Worm (Caenorhabditis elegans) whole organism, L1 larva: ENCODE data around the gene C35C5.9.

Source experiments
- fkh-4 ChIP-seq: sonication (generic microtip); optimal IDR thresholded peaks from 2 replicates; lab custom pipeline; 2016; ENCODE audit warnings: missing compliant biosample characterization, missing genetic modification characterization, borderline replicate concordance
- mdl-1 ChIP-seq, 2 experiments: fragments of 150-350 bp; optimal IDR thresholded peaks; 2 replicates each; lab custom pipeline; 2014 to 2017; ENCODE audit warnings: missing biosample characterization in 2 of 2, missing genetic modification characterization in 2 of 2, inconsistent platforms in 1 of 2
- nhr-12 ChIP-seq: sonication (generic microtip); optimal IDR thresholded peaks from 2 replicates; lab custom pipeline; 2017; ENCODE audit warnings: missing biosample characterization, missing genetic modification characterization
- nhr-77 ChIP-seq: fragments of 150-350 bp; optimal IDR thresholded peaks from 2 replicates; lab custom pipeline; 2014; ENCODE audit warnings: missing biosample characterization, missing genetic modification characterization
- pqm-1 ChIP-seq: sonication (generic microtip); optimal IDR thresholded peaks from 3 replicates; lab custom pipeline; 2017; ENCODE audit warnings: missing biosample characterization, missing genetic modification characterization
- snu-23 ChIP-seq: sonication (generic microtip); optimal IDR thresholded peaks from 2 replicates; lab custom pipeline; 2016; ENCODE audit warnings: missing genetic modification characterization, missing compliant biosample characterization
- unc-130 ChIP-seq: fragments of 150-350 bp; optimal IDR thresholded peaks from 2 replicates; lab custom pipeline; 2017; ENCODE audit warnings: missing biosample characterization, missing genetic modification characterization, inconsistent platforms

ce11 chrX:11499738-11500137 is 36.6 kb upstream of the C35C5.9 start, which contains the start of gene T25C12.3:
- TF ChIP-seq nhr-77 (no peak), snu-23 (GFP tag; lab: Kevin White, UChicago) (no peak), unc-130 (tag; lab: Kevin White, UChicago) (no peak), fkh-4 (no peak), nhr-12 (tag; lab: Kevin White, UChicago) (no peak), mdl-1 (tag; optimal IDR thresholded peaks at IDR 0.05; lab: Kevin White, UChicago) (no peak), pqm-1 (tag; lab: Kevin White, UChicago) (no peak)
